Fruit fly (Drosophila melanogaster): ENCODE measurements around the gene CG4998.

DNA sequence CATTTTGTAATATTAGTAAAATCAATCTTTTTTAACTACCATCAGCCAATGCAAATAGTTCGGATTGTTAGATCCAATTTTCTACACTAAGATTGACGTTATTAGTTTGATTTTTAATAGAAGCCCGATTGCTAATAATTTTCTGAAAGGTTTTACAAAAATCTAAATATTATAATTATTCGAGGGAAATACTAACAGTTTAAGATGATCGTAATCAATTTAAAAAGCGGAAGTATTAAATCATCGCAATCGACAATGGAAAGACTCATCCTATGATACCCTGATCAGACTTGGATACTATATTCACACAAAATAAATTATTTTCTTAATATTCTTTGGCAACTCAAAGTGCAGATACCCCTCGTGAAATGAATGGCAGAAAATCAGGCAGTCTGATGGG, 19.1 kb downstream of the CG4998 start:
- TF ChIP-seq repo (GFP tag; optimal IDR thresholded peaks at IDR 0.05) = no peak
- no peak for TF ChIP-seq Adf1 (GFP tag; IDR thresholded peaks at IDR 0.05)
- no peak for TF ChIP-seq br (optimal IDR thresholded peaks at IDR 0.05)
- TF ChIP-seq CG7271 (tag; optimal IDR thresholded peaks at IDR 0.05) = no peak
- no peak for TF ChIP-seq CG43689 (GFP tag; IDR thresholded peaks at IDR 0.05)
- TF ChIP-seq ab (GFP tag; optimal IDR thresholded peaks at IDR 0.05) = no peak
- no peak for TF ChIP-seq CG11560 (tag; IDR thresholded peaks at IDR 0.05)
- TF ChIP-seq tup (GFP tag; optimal IDR thresholded peaks at IDR 0.05) = no peak
